Worm (Caenorhabditis elegans) whole organism, young adult: Measurements from ENCODE around the gene C46C2.5.

Experiments used
- B0261.1 ChIP-seq: sonication (generic microtip); optimal IDR thresholded peaks from 2 replicates; lab custom pipeline; 2016; ENCODE audit warnings: mild to moderate bottlenecking, missing genetic modification characterization, moderate library complexity, missing compliant biosample characterization
- B0336.3 ChIP-seq: fragments of 200-800 bp; sonication (Bioruptor generic); IDR thresholded peaks from 2 replicates; pipeline ENCODE4 v1.3.6; 2022; ENCODE audit warnings: missing genetic modification characterization, missing compliant biosample characterization
- C06A6.2 ChIP-seq: fragments of 200-800 bp; sonication (Bioruptor generic); conservative IDR thresholded peaks from 2 replicates; pipeline ENCODE4 v1.3.6; 2022; ENCODE audit warnings: missing genetic modification characterization, missing compliant biosample characterization
- C17E4.6 ChIP-seq: fragments of 200-800 bp; sonication (Bioruptor generic); IDR thresholded peaks from 2 replicates; pipeline ENCODE4 v1.3.6; 2022; ENCODE audit warnings: missing genetic modification reagents, missing genetic modification characterization, missing compliant biosample characterization
- D2030.7 ChIP-seq: fragments of 200-800 bp; sonication (Bioruptor generic); IDR thresholded peaks from 2 replicates; pipeline ENCODE4 v1.3.6; 2022; ENCODE audit warnings: missing genetic modification reagents, missing genetic modification characterization, missing compliant biosample characterization
- F10E7.11 ChIP-seq: sonication (generic microtip); optimal IDR thresholded peaks from 2 replicates; lab custom pipeline; 2017; ENCODE audit warnings: mild to moderate bottlenecking, missing genetic modification characterization, moderate library complexity, missing compliant biosample characterization
- F22D6.2 ChIP-seq: sonication (generic microtip); optimal IDR thresholded peaks from 2 replicates; lab custom pipeline; 2016; ENCODE audit warnings: mild to moderate bottlenecking, missing genetic modification characterization, missing compliant biosample characterization
- F33H1.4 ChIP-seq: fragments of 200-800 bp; sonication (Bioruptor generic); IDR thresholded peaks from 2 replicates; pipeline ENCODE4 v1.3.6; 2022; ENCODE audit warnings: missing genetic modification reagents, missing genetic modification characterization, missing compliant biosample characterization
- F37B4.10 ChIP-seq: fragments of 200-800 bp; sonication (Bioruptor generic); IDR thresholded peaks from 2 replicates; pipeline ENCODE4 v1.3.6; 2022; ENCODE audit warnings: missing genetic modification characterization, missing compliant biosample characterization
- K12H6.12 ChIP-seq: fragments of 200-800 bp; sonication (Bioruptor generic); optimal IDR thresholded peaks from 2 replicates; lab custom pipeline; 2018; ENCODE audit warnings: mild to moderate bottlenecking, missing genetic modification characterization, missing compliant biosample characterization
- T07F8.4 ChIP-seq: sonication (generic microtip); optimal IDR thresholded peaks from 2 replicates; lab custom pipeline; 2016; ENCODE audit warnings: mild to moderate bottlenecking, missing genetic modification characterization, moderate library complexity, missing compliant biosample characterization
- Y56A3A.18 ChIP-seq: fragments of 200-800 bp; sonication (Bioruptor generic); IDR thresholded peaks from 2 replicates; pipeline ENCODE4 v1.3.6; 2022; ENCODE audit warnings: missing genetic modification reagents, missing genetic modification characterization, missing compliant biosample characterization
- Y79H2A.3 ChIP-seq: fragments of 200-800 bp; sonication (Bioruptor generic); conservative IDR thresholded peaks from 2 replicates; pipeline ENCODE4 v1.3.6; 2022; ENCODE audit warnings: missing genetic modification reagents, missing genetic modification characterization, missing compliant biosample characterization
- ama-1 ChIP-seq, 3 experiments: fragments of 150-350 bp in 1 of 3; sonication (generic microtip) in 2 of 3; optimal IDR thresholded peaks; 2 replicates each; lab custom pipeline; 2014 to 2018; ENCODE audit warnings: missing biosample characterization in 2 of 3, missing genetic modification characterization in 2 of 3, missing genetic modification reagents in 2 of 3
- aptf-3 ChIP-seq: fragments of 200-800 bp; sonication (Bioruptor generic); IDR thresholded peaks from 2 replicates; pipeline ENCODE4 v1.3.6; 2022; ENCODE audit warnings: missing genetic modification characterization, missing compliant biosample characterization
- attf-3 ChIP-seq: fragments of 200-800 bp; sonication (Bioruptor generic); conservative IDR thresholded peaks from 2 replicates; pipeline ENCODE4 v1.3.6; 2022; ENCODE audit warnings: missing genetic modification reagents, missing genetic modification characterization, missing compliant biosample characterization
- attf-6 ChIP-seq: fragments of 200-800 bp; sonication (Bioruptor generic); IDR thresholded peaks from 2 replicates; pipeline ENCODE4 v1.3.6; 2022; ENCODE audit warnings: missing genetic modification reagents, missing genetic modification characterization, missing compliant biosample characterization
- bed-2 ChIP-seq: fragments of 200-800 bp; sonication (Bioruptor generic); IDR thresholded peaks from 2 replicates; pipeline ENCODE4 v1.3.6; 2022; ENCODE audit warnings: missing genetic modification reagents, missing genetic modification characterization, missing compliant biosample characterization
- cebp-1 ChIP-seq, 2 experiments: fragments of 200-800 bp in 1 of 2; sonication (Bioruptor generic) in 1 of 2; sonication (generic microtip) in 1 of 2; IDR thresholded peaks in 1 of 2; optimal IDR thresholded peaks in 1 of 2; 2 replicates each; pipeline versions ENCODE4 v1.3.6 to Lab custom; 2017 to 2022; ENCODE audit warnings: missing compliant biosample characterization in 2 of 2, missing genetic modification characterization in 2 of 2, mild to moderate bottlenecking in 1 of 2, missing genetic modification reagents in 1 of 2, moderate library complexity in 1 of 2
- ceh-27 ChIP-seq: fragments of 200-800 bp; sonication (Bioruptor generic); optimal IDR thresholded peaks from 2 replicates; lab custom pipeline; 2018; ENCODE audit warnings: mild to moderate bottlenecking, missing genetic modification characterization, moderate library complexity, missing compliant biosample characterization
- die-1 ChIP-seq: sonication (generic microtip); optimal IDR thresholded peaks from 2 replicates; lab custom pipeline; 2016; ENCODE audit warnings: missing genotype, mild to moderate bottlenecking, missing genetic modification characterization, missing compliant biosample characterization
- hlh-12 ChIP-seq: sonication (generic microtip); optimal IDR thresholded peaks from 2 replicates; lab custom pipeline; 2016; ENCODE audit warnings: missing genetic modification characterization, missing compliant biosample characterization
- hmg-1.2 ChIP-seq: fragments of 200-800 bp; sonication (Bioruptor generic); IDR thresholded peaks from 2 replicates; pipeline ENCODE4 v1.3.6; 2022; ENCODE audit warnings: missing genetic modification reagents, missing genetic modification characterization, missing compliant biosample characterization
- let-526 ChIP-seq: fragments of 200-800 bp; sonication (Bioruptor generic); IDR thresholded peaks from 2 replicates; pipeline ENCODE4 v1.3.6; 2022; ENCODE audit warnings: missing genetic modification reagents, missing genetic modification characterization, missing compliant biosample characterization
- let-607 ChIP-seq, 2 experiments: fragments of 200-800 bp in 1 of 2; sonication (Bioruptor generic) in 1 of 2; sonication (generic microtip) in 1 of 2; optimal IDR thresholded peaks; 2 replicates each; lab custom pipeline; 2016 to 2018; ENCODE audit warnings: mild to moderate bottlenecking in 2 of 2, missing compliant biosample characterization in 2 of 2, missing genetic modification characterization in 2 of 2, moderate library complexity in 2 of 2, missing genotype in 1 of 2
- lin-54 ChIP-seq: fragments of 200-800 bp; sonication (Bioruptor generic); optimal IDR thresholded peaks from 2 replicates; lab custom pipeline; 2018; ENCODE audit warnings: mild to moderate bottlenecking, missing genetic modification characterization, missing compliant biosample characterization
- lsl-1 ChIP-seq: fragments of 200-800 bp; sonication (Bioruptor generic); optimal IDR thresholded peaks from 2 replicates; lab custom pipeline; 2018; ENCODE audit warnings: mild to moderate bottlenecking, missing genetic modification characterization, moderate library complexity, missing compliant biosample characterization
- lsy-27 ChIP-seq: sonication (generic microtip); optimal IDR thresholded peaks from 2 replicates; lab custom pipeline; 2017; ENCODE audit warnings: missing genetic modification characterization, mild to moderate bottlenecking, missing compliant biosample characterization, antibody characterized with exemption, missing genotype, borderline replicate concordance; ENCODE audit not compliant: insufficient read depth
- madf-10 ChIP-seq: sonication (generic microtip); optimal IDR thresholded peaks from 2 replicates; lab custom pipeline; 2016; ENCODE audit warnings: mild to moderate bottlenecking, missing genetic modification characterization, missing compliant biosample characterization
- madf-3 ChIP-seq: fragments of 200-800 bp; sonication (Bioruptor generic); IDR thresholded peaks from 2 replicates; pipeline ENCODE4 v1.3.6; 2022; ENCODE audit warnings: missing genetic modification reagents, missing genetic modification characterization, missing compliant biosample characterization
- madf-8 ChIP-seq: fragments of 200-800 bp; sonication (Bioruptor generic); conservative IDR thresholded peaks from 2 replicates; pipeline ENCODE4 v1.3.6; 2022; ENCODE audit warnings: missing genetic modification reagents, missing genetic modification characterization, missing compliant biosample characterization
- mes-4 ChIP-seq: sonication (generic microtip); optimal IDR thresholded peaks from 2 replicates; lab custom pipeline; 2016; ENCODE audit warnings: missing genotype, missing genetic modification characterization, missing compliant biosample characterization
- nfyb-1 ChIP-seq: fragments of 200-800 bp; sonication (Bioruptor generic); IDR thresholded peaks from 2 replicates; pipeline ENCODE4 v1.3.6; 2022; ENCODE audit warnings: missing genetic modification reagents, missing genetic modification characterization, missing compliant biosample characterization
- nhr-90 ChIP-seq: sonication (generic microtip); optimal IDR thresholded peaks from 2 replicates; lab custom pipeline; 2016; ENCODE audit warnings: missing genotype, mild to moderate bottlenecking, missing genetic modification characterization, missing compliant biosample characterization
- rpc-1 ChIP-seq, 2 experiments: fragments of 150-350 bp in 1 of 2; sonication (generic microtip) in 1 of 2; optimal IDR thresholded peaks; 2 replicates each; lab custom pipeline; 2014 to 2018; ENCODE audit warnings: missing biosample characterization in 1 of 2, missing genetic modification characterization in 1 of 2, missing genetic modification reagents in 1 of 2, missing genotype in 1 of 2
- sdz-38 ChIP-seq: sonication (generic microtip); optimal IDR thresholded peaks from 2 replicates; lab custom pipeline; 2016; ENCODE audit warnings: missing genotype, missing genetic modification characterization, missing compliant biosample characterization
- snpc-1.3 ChIP-seq: sonication (generic microtip); optimal IDR thresholded peaks from 2 replicates; lab custom pipeline; 2017; ENCODE audit warnings: missing genetic modification characterization, mild to moderate bottlenecking, missing compliant biosample characterization, antibody characterized with exemption, moderate library complexity, missing genotype, missing genetic modification reagents; ENCODE audit not compliant: insufficient read depth
- snpc-4 ChIP-seq, 5 experiments: fragments of 150-350 bp in 1 of 5; sonication (generic microtip) in 4 of 5; optimal IDR thresholded peaks; 2 replicates each; lab custom pipeline; 2014 to 2018; ENCODE audit warnings: missing genetic modification characterization in 5 of 5, missing biosample characterization in 3 of 5, antibody characterized with exemption in 2 of 5, mild to moderate bottlenecking in 2 of 5, missing compliant biosample characterization in 2 of 5, missing genotype in 2 of 5, moderate library complexity in 2 of 5, missing genetic modification reagents in 1 of 5
- tbp1 ChIP-seq: fragments of 200-800 bp; sonication (Bioruptor generic); optimal IDR thresholded peaks from 2 replicates; lab custom pipeline; 2018; ENCODE audit warnings: mild to moderate bottlenecking, missing genetic modification characterization, missing compliant biosample characterization
- tlf-1 ChIP-seq: fragments of 200-800 bp; sonication (Bioruptor generic); optimal IDR thresholded peaks from 2 replicates; lab custom pipeline; 2018; ENCODE audit warnings: mild to moderate bottlenecking, missing genetic modification characterization, missing compliant biosample characterization
- zfh-2 ChIP-seq: fragments of 200-800 bp; sonication (Bioruptor generic); conservative IDR thresholded peaks from 2 replicates; pipeline ENCODE4 v1.3.6; 2022; ENCODE audit warnings: missing genetic modification reagents, missing genetic modification characterization, missing compliant biosample characterization
- ztf-18 ChIP-seq: sonication (generic microtip); optimal IDR thresholded peaks from 2 replicates; lab custom pipeline; 2016; ENCODE audit warnings: missing genotype, mild to moderate bottlenecking, missing genetic modification characterization, missing compliant biosample characterization
- ztf-26 ChIP-seq: sonication (generic microtip); optimal IDR thresholded peaks from 2 replicates; lab custom pipeline; 2017; ENCODE audit warnings: missing genetic modification characterization, missing compliant biosample characterization
- ztf-28 ChIP-seq: fragments of 200-800 bp; sonication (Bioruptor generic); IDR thresholded peaks from 2 replicates; pipeline ENCODE4 v1.3.6; 2022; ENCODE audit warnings: missing genetic modification reagents, missing genetic modification characterization, missing compliant biosample characterization

The C46C2.5 gene

ce11 chrIV:9191183-9191582 is 1.2 kb downstream of the C46C2.5 start (continued):
- TF ChIP-seq ztf-18, result peak; percentile 48
- peak; percentile 72 for TF ChIP-seq madf-10 (tag; lab: Kevin White, UChicago)
- TF ChIP-seq attf-3 (GFP tag; lab: Robert Waterston, UW), result 0 out of 2 replicates have a peak, but pooled peaks have one; percentile 45
- peak in 1 of 2 experiments; percentile 46 for TF ChIP-seq let-607 (tag; optimal IDR thresholded peaks at IDR 0.05; lab: Kevin White, UChicago)
- no peak for TF ChIP-seq aptf-3 (GFP tag; lab: Robert Waterston, UW)
- TF ChIP-seq F22D6.2 (tag; lab: Kevin White, UChicago), result peak; percentile 33
- TF ChIP-seq B0261.1 (tag; lab: Kevin White, UChicago), result peak; percentile 86
- TF ChIP-seq lin-54 (GFP tag; lab: Kevin White, UChicago), result no peak
- peak; percentile 29 for TF ChIP-seq lsy-27 (tag; lab: Kevin White, UChicago)
- 0 out of 2 replicates have a peak, but pooled peaks have one; percentile 32 for TF ChIP-seq C06A6.2
- TF ChIP-seq ceh-27 (GFP tag; lab: Kevin White, UChicago), result peak; percentile 84
- TF ChIP-seq bed-2 (GFP tag; lab: Robert Waterston, UW), result peak; percentile 67; the same call in 1 of the 2 replicates
- TF ChIP-seq ztf-28 (GFP tag; lab: Robert Waterston, UW), result 0 out of 2 replicates have a peak, but pooled peaks have one; percentile 62
- peak; percentile 85 for TF ChIP-seq nhr-90 (tag; lab: Kevin White, UChicago)
- peak; percentile 87 for TF ChIP-seq nfyb-1
- TF ChIP-seq sdz-38 (tag; lab: Kevin White, UChicago), result no peak
- TF ChIP-seq snpc-1.3, result peak; percentile 80
- TF ChIP-seq K12H6.12 (tag; lab: Kevin White, UChicago), result no peak
- peak; percentile 90 for TF ChIP-seq rpc-1 (optimal IDR thresholded peaks at IDR 0.05; lab: Kevin White, UChicago)
- TF ChIP-seq rpc-1 (tag; optimal IDR thresholded peaks at IDR 0.05; lab: Kevin White, UChicago), result peak; percentile 89
- no peak for TF ChIP-seq zfh-2 (GFP tag; lab: Robert Waterston, UW)
- peak; percentile 84 for TF ChIP-seq die-1 (tag; lab: Kevin White, UChicago)
- peak; percentile 43 for TF ChIP-seq lsl-1
- no peak for TF ChIP-seq C17E4.6 (GFP tag; lab: Robert Waterston, UW)
- TF ChIP-seq F33H1.4 (GFP tag; lab: Robert Waterston, UW), result peak; percentile 27; the same call in 1 of the 2 replicates
- TF ChIP-seq hmg-1.2 (GFP tag; lab: Robert Waterston, UW), result peak; percentile 73
- no peak for TF ChIP-seq ama-1 (optimal IDR thresholded peaks at IDR 0.05; lab: Kevin White, UChicago)
- peak; percentile 26 to 62 for TF ChIP-seq ama-1 (GFP tag; optimal IDR thresholded peaks at IDR 0.05; lab: Kevin White, UChicago)
- peak; percentile 52; the same call in 1 of the 2 replicates for TF ChIP-seq cebp-1 (GFP tag; IDR thresholded peaks at IDR 0.05; lab: Robert Waterston, UW)
- no peak for TF ChIP-seq cebp-1 (tag; optimal IDR thresholded peaks at IDR 0.05; lab: Kevin White, UChicago)
- 0 out of 2 replicates have a peak, but pooled peaks have one; percentile 27 for TF ChIP-seq Y79H2A.3 (GFP tag; lab: Robert Waterston, UW)
- TF ChIP-seq F10E7.11, result peak; percentile 30
- TF ChIP-seq let-526 (GFP tag; lab: Robert Waterston, UW), result 0 out of 2 replicates have a peak, but pooled peaks have one; percentile 25
- 0 out of 2 replicates have a peak, but pooled peaks have one; percentile 26 for TF ChIP-seq Y56A3A.18 (GFP tag; lab: Robert Waterston, UW)
- peak; percentile 75 for TF ChIP-seq hlh-12 (tag; lab: Kevin White, UChicago)
- TF ChIP-seq ztf-26, result peak; percentile 27
- TF ChIP-seq tlf-1 (GFP tag; lab: Kevin White, UChicago), result no peak
- TF ChIP-seq mes-4 (tag; lab: Kevin White, UChicago), result peak; percentile 63
- peak; percentile 72 for TF ChIP-seq T07F8.4 (tag; lab: Kevin White, UChicago)
- 0 out of 2 replicates have a peak, but pooled peaks have one; percentile 5 for TF ChIP-seq madf-8
- peak; percentile 68 for TF ChIP-seq snpc-4 (GFP tag; optimal IDR thresholded peaks at IDR 0.05; lab: Kevin White, UChicago)
- TF ChIP-seq snpc-4 (tag; optimal IDR thresholded peaks at IDR 0.05; lab: Kevin White, UChicago), result peak in 3 of 4 experiments; percentile 48 to 80 (median 69)
- TF ChIP-seq F37B4.10, result no peak
- TF ChIP-seq D2030.7, result 0 out of 2 replicates have a peak, but pooled peaks have one; percentile 59
- 0 out of 2 replicates have a peak, but pooled peaks have one; percentile 51 for TF ChIP-seq madf-3
- TF ChIP-seq tbp1 (GFP tag; lab: Kevin White, UChicago), result peak; percentile 98
- peak; percentile 61; the same call in 1 of the 2 replicates for TF ChIP-seq attf-6 (GFP tag; lab: Robert Waterston, UW)
- no peak for TF ChIP-seq B0336.3 (GFP tag; lab: Robert Waterston, UW)
